Worm (Caenorhabditis elegans) whole organism, L3 larva: Measurements from ENCODE around the gene mrpl-21.

Experiments used
- aly-2 ChIP-seq: fragments of 150-350 bp; optimal IDR thresholded peaks from 2 replicates; lab custom pipeline; 2014; ENCODE audit warnings: missing biosample characterization, missing genetic modification characterization
- hmg-11 ChIP-seq: sonication (generic microtip); optimal IDR thresholded peaks from 2 replicates; lab custom pipeline; 2016; ENCODE audit warnings: missing genetic modification characterization, missing compliant biosample characterization
- nhr-12 ChIP-seq: fragments of 150-350 bp; optimal IDR thresholded peaks from 2 replicates; lab custom pipeline; 2014; ENCODE audit warnings: missing biosample characterization, missing genetic modification characterization
- nhr-237 ChIP-seq: fragments of 150-350 bp; optimal IDR thresholded peaks from 2 replicates; lab custom pipeline; 2014; ENCODE audit warnings: missing biosample characterization, missing genetic modification characterization
- tbx-2 ChIP-seq: sonication (generic microtip); optimal IDR thresholded peaks from 2 replicates; lab custom pipeline; 2016; ENCODE audit warnings: mild to moderate bottlenecking, missing genetic modification characterization, missing compliant biosample characterization
- zag-1 ChIP-seq: fragments of 150-350 bp; optimal IDR thresholded peaks from 2 replicates; lab custom pipeline; 2014; ENCODE audit warnings: missing biosample characterization, missing genetic modification characterization

ce11 chrIII:4204964-4205363 lies 38.4 kb downstream of the mrpl-21 start:
- TF ChIP-seq nhr-12 (no peak), zag-1 (tag; lab: Kevin White, UChicago) (no peak), hmg-11 (no peak), aly-2 (tag; lab: Kevin White, UChicago) (no peak), nhr-237 (no peak), tbx-2 (tag; lab: Kevin White, UChicago) (no peak)
